Worm (Caenorhabditis elegans) whole organism, L4 larva: ENCODE data around the gene dgk-2.
A peak's percentile ranks its signal among the peaks of the same experiment; 100 is the strongest.

Source experiments
- F10B5.3 ChIP-seq: sonication (generic microtip); optimal IDR thresholded peaks from 2 replicates; lab custom pipeline; 2016; ENCODE audit warnings: mild to moderate bottlenecking, missing genetic modification characterization, missing compliant biosample characterization
- F37D6.2 ChIP-seq: sonication (generic microtip); optimal IDR thresholded peaks from 2 replicates; lab custom pipeline; 2016; ENCODE audit warnings: mild to moderate bottlenecking, missing genetic modification characterization, missing compliant biosample characterization
- F44E2.7 ChIP-seq: fragments of 200-800 bp; sonication (Bioruptor generic); IDR thresholded peaks from 2 replicates; pipeline ENCODE4 v2.1.2; 2022; ENCODE audit warnings: missing genetic modification characterization, missing compliant biosample characterization
- F49E8.2 ChIP-seq: sonication (generic microtip); optimal IDR thresholded peaks from 2 replicates; lab custom pipeline; 2016; ENCODE audit warnings: missing compliant biosample characterization, mild to moderate bottlenecking, missing genetic modification characterization, borderline replicate concordance
- T20F7.1 ChIP-seq: fragments of 200-800 bp; sonication (Bioruptor generic); optimal IDR thresholded peaks from 2 replicates; lab custom pipeline; 2018; ENCODE audit warnings: mild to moderate bottlenecking, missing genetic modification characterization, missing compliant biosample characterization
- Y48G9A.11 ChIP-seq: fragments of 200-800 bp; sonication (Bioruptor generic); IDR thresholded peaks from 2 replicates; pipeline ENCODE4 v1.3.6; 2022; ENCODE audit warnings: missing genetic modification reagents, missing genetic modification characterization, missing compliant biosample characterization
- Y75B8A.6 ChIP-seq: fragments of 200-800 bp; sonication (Bioruptor generic); IDR thresholded peaks from 2 replicates; pipeline ENCODE4 v1.3.6; 2022; ENCODE audit warnings: missing genetic modification reagents, missing genetic modification characterization, missing compliant biosample characterization
- attf-4 ChIP-seq: sonication (generic microtip); optimal IDR thresholded peaks from 3 replicates; lab custom pipeline; 2017; ENCODE audit warnings: missing biosample characterization, missing genetic modification characterization
- ceh-44 ChIP-seq: fragments of 200-800 bp; sonication (Bioruptor generic); IDR thresholded peaks from 2 replicates; pipeline ENCODE4 v1.3.6; 2022; ENCODE audit warnings: missing genetic modification reagents, missing genetic modification characterization, missing compliant biosample characterization
- cey-2 ChIP-seq: sonication (generic microtip); optimal IDR thresholded peaks from 3 replicates; lab custom pipeline; 2017; ENCODE audit warnings: missing genetic modification characterization, mild to moderate bottlenecking, missing compliant biosample characterization, antibody characterized with exemption, borderline replicate concordance; ENCODE audit not compliant: insufficient read depth
- daf-12 ChIP-seq: fragments of 150-350 bp; optimal IDR thresholded peaks from 2 replicates; lab custom pipeline; 2014; ENCODE audit warnings: missing biosample characterization, missing genetic modification reagents, missing genetic modification characterization
- daf-16 ChIP-seq, 3 experiments: sonication (generic microtip); optimal IDR thresholded peaks; 2 replicates each; lab custom pipeline; 2016 to 2017; ENCODE audit warnings: missing genetic modification characterization in 3 of 3, missing genetic modification reagents in 3 of 3, mild to moderate bottlenecking in 2 of 3, missing compliant biosample characterization in 2 of 3, missing biosample characterization in 1 of 3, moderate library complexity in 1 of 3
- daf-19 ChIP-seq: fragments of 200-800 bp; sonication (Bioruptor generic); conservative IDR thresholded peaks from 2 replicates; pipeline ENCODE4 v1.3.6; 2022; ENCODE audit warnings: missing genetic modification characterization, missing compliant biosample characterization
- daf-8 ChIP-seq: fragments of 200-800 bp; sonication (Bioruptor generic); IDR thresholded peaks from 2 replicates; pipeline ENCODE4 v1.3.6; 2022; ENCODE audit warnings: missing genetic modification characterization, missing compliant biosample characterization
- dmd-6 ChIP-seq: fragments of 200-800 bp; sonication (Bioruptor generic); IDR thresholded peaks from 2 replicates; pipeline ENCODE4 v1.3.6; 2022; ENCODE audit warnings: missing genetic modification reagents, missing genetic modification characterization, missing compliant biosample characterization
- dpl-1 ChIP-seq: fragments of 150-350 bp; optimal IDR thresholded peaks from 2 replicates; lab custom pipeline; 2014; ENCODE audit warnings: missing biosample characterization, missing genetic modification reagents, missing genetic modification characterization
- dve-1 ChIP-seq: sonication (generic microtip); optimal IDR thresholded peaks from 2 replicates; lab custom pipeline; 2017; ENCODE audit warnings: antibody characterized with exemption, mild to moderate bottlenecking, missing genetic modification characterization, missing compliant biosample characterization; ENCODE audit not compliant: insufficient read depth
- egl-43 ChIP-seq: fragments of 200-800 bp; sonication (Bioruptor generic); IDR thresholded peaks from 2 replicates; pipeline ENCODE4 v1.3.6; 2022; ENCODE audit warnings: missing genetic modification reagents, missing genetic modification characterization, missing compliant biosample characterization
- fkh-10 ChIP-seq: fragments of 150-350 bp; optimal IDR thresholded peaks from 2 replicates; lab custom pipeline; 2014; ENCODE audit warnings: missing biosample characterization, missing genetic modification reagents, missing genetic modification characterization
- fos-1 ChIP-seq: fragments of 150-350 bp; optimal IDR thresholded peaks from 2 replicates; lab custom pipeline; 2014; ENCODE audit warnings: missing biosample characterization, missing genetic modification characterization
- hif-1 ChIP-seq, 2 experiments: sonication (generic microtip); optimal IDR thresholded peaks; 2 replicates each; lab custom pipeline; 2016 to 2017; ENCODE audit warnings: missing compliant biosample characterization in 2 of 2, missing genetic modification characterization in 2 of 2, missing genetic modification reagents in 2 of 2, missing genotype in 2 of 2, mild to moderate bottlenecking in 1 of 2
- hlh-11 ChIP-seq: fragments of 200-800 bp; sonication (Bioruptor generic); optimal IDR thresholded peaks from 2 replicates; lab custom pipeline; 2018; ENCODE audit warnings: mild to moderate bottlenecking, missing genetic modification characterization, missing compliant biosample characterization
- hlh-30 ChIP-seq: sonication (generic microtip); optimal IDR thresholded peaks from 2 replicates; lab custom pipeline; 2017; ENCODE audit warnings: antibody characterized with exemption, mild to moderate bottlenecking, missing genetic modification characterization, missing compliant biosample characterization; ENCODE audit not compliant: insufficient read depth
- hmg-1.1 ChIP-seq: fragments of 200-800 bp; sonication (Bioruptor generic); IDR thresholded peaks from 2 replicates; pipeline ENCODE4 v1.3.6; 2022; ENCODE audit warnings: missing genetic modification reagents, missing genetic modification characterization, missing compliant biosample characterization
- lin-13 ChIP-seq: fragments of 150-350 bp; optimal IDR thresholded peaks from 2 replicates; lab custom pipeline; 2014; ENCODE audit warnings: missing biosample characterization, missing genetic modification reagents, missing genetic modification characterization
- lir-3 ChIP-seq: sonication (generic microtip); optimal IDR thresholded peaks from 2 replicates; lab custom pipeline; 2016; ENCODE audit warnings: mild to moderate bottlenecking, missing genetic modification characterization, missing compliant biosample characterization
- mdl-1 ChIP-seq, 2 experiments: fragments of 150-350 bp in 1 of 2; sonication (generic microtip) in 1 of 2; optimal IDR thresholded peaks; 2 replicates each; lab custom pipeline; 2014 to 2017; ENCODE audit warnings: missing biosample characterization in 2 of 2, missing genetic modification characterization in 2 of 2
- mep-1 ChIP-seq: fragments of 150-350 bp; sonication (generic microtip); optimal IDR thresholded peaks from 3 replicates; lab custom pipeline; 2014; ENCODE audit warnings: missing biosample characterization, missing genetic modification characterization
- mes-2 ChIP-seq: sonication (generic microtip); optimal IDR thresholded peaks from 2 replicates; lab custom pipeline; 2016; ENCODE audit warnings: missing genotype, mild to moderate bottlenecking, missing genetic modification characterization, missing compliant biosample characterization; ENCODE audit not compliant: poor library complexity, severe bottlenecking
- mxl-2 ChIP-seq: fragments of 200-800 bp; sonication (Bioruptor generic); conservative IDR thresholded peaks from 2 replicates; pipeline ENCODE4 v1.3.6; 2022; ENCODE audit warnings: missing genetic modification reagents, missing genetic modification characterization, missing compliant biosample characterization
- mxl-3 ChIP-seq: fragments of 200-800 bp; sonication (Bioruptor generic); optimal IDR thresholded peaks from 2 replicates; lab custom pipeline; 2018; ENCODE audit warnings: mild to moderate bottlenecking, missing genetic modification characterization, missing compliant biosample characterization
- nhr-25 ChIP-seq: sonication (generic microtip); optimal IDR thresholded peaks from 2 replicates; lab custom pipeline; 2017; ENCODE audit warnings: missing genetic modification characterization, mild to moderate bottlenecking, missing compliant biosample characterization, antibody characterized with exemption, moderate library complexity, borderline replicate concordance; ENCODE audit not compliant: insufficient read depth
- nhr-28 ChIP-seq: fragments of 150-350 bp; optimal IDR thresholded peaks from 2 replicates; lab custom pipeline; 2014; ENCODE audit warnings: missing biosample characterization, missing genetic modification characterization
- pha-4 ChIP-seq, 2 experiments: fragments of 150-350 bp in 1 of 2; fragments of 200-800 bp in 1 of 2; sonication (Bioruptor generic) in 1 of 2; IDR thresholded peaks in 1 of 2; optimal IDR thresholded peaks in 1 of 2; 2 replicates each; pipeline versions ENCODE4 v1.3.6 to Lab custom; 2014 to 2022; ENCODE audit warnings: missing genetic modification characterization in 2 of 2, missing genetic modification reagents in 2 of 2, missing biosample characterization in 1 of 2, missing compliant biosample characterization in 1 of 2
- set-16 ChIP-seq: fragments of 200-800 bp; sonication (Bioruptor generic); IDR thresholded peaks from 2 replicates; pipeline ENCODE4 v1.3.6; 2022; ENCODE audit warnings: missing genetic modification reagents, missing genetic modification characterization, missing compliant biosample characterization
- spr-1 ChIP-seq: sonication (generic microtip); optimal IDR thresholded peaks from 2 replicates; lab custom pipeline; 2016; ENCODE audit warnings: mild to moderate bottlenecking, missing genetic modification characterization, missing compliant biosample characterization
- unc-62 ChIP-seq, 3 experiments: fragments of 150-350 bp in 1 of 3; sonication (generic microtip); optimal IDR thresholded peaks in 2 of 3; peaks in 1 of 3; 1 replicate in 1 of 3; 2 replicates in 2 of 3; lab custom pipeline; 2014 to 2017; ENCODE audit warnings: missing biosample characterization in 3 of 3, missing genetic modification characterization in 3 of 3, missing genetic modification reagents in 3 of 3, missing genotype in 1 of 3
- vab-7 ChIP-seq: fragments of 200-800 bp; sonication (Bioruptor generic); IDR thresholded peaks from 2 replicates; pipeline ENCODE4 v1.3.6; 2022; ENCODE audit warnings: missing genetic modification reagents, missing genetic modification characterization, missing compliant biosample characterization
- ztf-11 ChIP-seq: fragments of 150-350 bp; optimal IDR thresholded peaks from 2 replicates; lab custom pipeline; 2014; ENCODE audit warnings: missing biosample characterization, missing genetic modification characterization
- ztf-7 ChIP-seq: fragments of 150-350 bp; optimal IDR thresholded peaks from 2 replicates; lab custom pipeline; 2014; ENCODE audit warnings: missing biosample characterization, missing genetic modification characterization

dgk-2 gene

DNA sequence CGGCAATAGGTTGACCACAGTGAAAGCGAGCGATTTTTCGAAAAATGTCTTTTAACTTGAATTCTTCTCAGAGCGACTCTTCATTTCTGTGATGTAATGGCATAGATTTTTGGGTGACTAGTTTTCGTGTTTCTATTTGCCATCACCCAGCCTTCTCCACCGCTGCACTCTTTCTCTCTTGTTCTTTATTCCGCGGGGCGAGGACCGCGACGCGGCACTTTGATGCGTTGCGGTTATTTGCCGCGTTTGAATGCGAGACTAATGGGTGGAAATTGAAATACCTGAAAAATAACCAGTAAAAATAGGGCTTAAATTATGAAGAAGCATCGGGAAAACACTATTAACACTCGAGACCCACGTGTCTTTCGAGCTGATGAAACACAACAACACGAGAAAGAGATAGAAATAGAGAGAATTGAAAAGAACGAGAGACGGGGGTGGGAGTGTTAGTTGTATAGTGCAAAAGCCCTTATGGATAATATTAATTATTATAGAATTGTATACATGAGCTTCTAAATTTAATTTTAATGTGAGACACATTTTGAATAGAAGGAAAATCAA, at the start of gene dgk-2:
Gene dgk-2 (minus strand): TSS at position 281 of the 561 bp plus-strand sequence.
- TF ChIP-seq spr-1 (tag; lab: Kevin White, UChicago) (no peak), nhr-25 (tag; lab: Kevin White, UChicago) (no peak), hif-1 (tag; optimal IDR thresholded peaks at IDR 0.05; lab: Kevin White, UChicago) (peak in 1 of 2 experiments; percentile 3), pha-4 (GFP tag; IDR thresholded peaks at IDR 0.05; lab: Robert Waterston, UW) (no peak), pha-4 (tag; optimal IDR thresholded peaks at IDR 0.05; lab: Kevin White, UChicago) (no peak), lir-3 (no peak), mep-1 (tag; lab: Kevin White, UChicago) (peak; percentile 15), F37D6.2 (tag; lab: Kevin White, UChicago) (no peak), mdl-1 (tag; optimal IDR thresholded peaks at IDR 0.05; lab: Kevin White, UChicago) (peak; percentile 33 to 83), hlh-11 (peak; percentile 52), dmd-6 (GFP tag; lab: Robert Waterston, UW) (peak; percentile 25; the same call in 1 of the 2 replicates), unc-62 (GFP tag; optimal IDR thresholded peaks at IDR 0.05 in 1 of 2; lab: Kevin White, UChicago) (peak in 1 of 2 experiments; percentile 93), unc-62 (tag; optimal IDR thresholded peaks at IDR 0.05; lab: Kevin White, UChicago) (no peak), daf-16 (GFP tag; optimal IDR thresholded peaks at IDR 0.05; lab: Kevin White, UChicago) (no peak), daf-16 (tag; optimal IDR thresholded peaks at IDR 0.05; lab: Kevin White, UChicago) (peak; percentile 52), T20F7.1 (GFP tag; lab: Kevin White, UChicago) (no peak), mxl-3 (peak; percentile 88), ceh-44 (GFP tag; lab: Robert Waterston, UW) (no peak), dve-1 (tag; lab: Kevin White, UChicago) (no peak), mxl-2 (no peak), vab-7 (GFP tag; lab: Robert Waterston, UW) (no peak), hlh-30 (peak; percentile 80), nhr-28 (tag; lab: Kevin White, UChicago) (peak; percentile 22), daf-19 (GFP tag; lab: Robert Waterston, UW) (0 out of 2 replicates have a peak, but pooled peaks have one; percentile 20)

DNA sequence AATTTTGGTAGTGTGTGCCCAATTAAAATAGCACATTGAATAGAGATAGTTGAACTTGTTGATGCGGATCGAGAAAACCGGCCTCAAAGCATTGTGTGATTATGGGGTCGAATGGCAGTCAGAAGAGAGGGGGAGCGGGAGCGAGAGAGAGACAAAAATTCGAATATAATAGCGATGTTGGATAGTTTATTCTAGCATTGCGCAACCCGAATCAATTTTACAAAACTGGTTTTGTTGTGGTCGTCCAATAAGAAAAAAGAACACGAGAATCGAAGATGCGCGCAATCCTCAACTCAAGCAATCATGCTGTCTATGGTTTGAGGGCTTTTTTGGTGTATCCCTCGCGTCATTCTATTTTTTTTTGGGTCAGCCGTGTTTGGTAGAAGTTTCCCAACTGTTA, 49.3 kb upstream of the dgk-2 start:
- TF ChIP-seq ztf-7 (no peak), dpl-1 (GFP tag; lab: Kevin White, UChicago) (no peak), attf-4 (tag; lab: Kevin White, UChicago) (no peak), nhr-28 (tag; lab: Kevin White, UChicago) (peak; percentile 5), fos-1 (no peak), hmg-1.1 (no peak)
- TF ChIP-seq, all 104 proteins: peak for 1

DNA sequence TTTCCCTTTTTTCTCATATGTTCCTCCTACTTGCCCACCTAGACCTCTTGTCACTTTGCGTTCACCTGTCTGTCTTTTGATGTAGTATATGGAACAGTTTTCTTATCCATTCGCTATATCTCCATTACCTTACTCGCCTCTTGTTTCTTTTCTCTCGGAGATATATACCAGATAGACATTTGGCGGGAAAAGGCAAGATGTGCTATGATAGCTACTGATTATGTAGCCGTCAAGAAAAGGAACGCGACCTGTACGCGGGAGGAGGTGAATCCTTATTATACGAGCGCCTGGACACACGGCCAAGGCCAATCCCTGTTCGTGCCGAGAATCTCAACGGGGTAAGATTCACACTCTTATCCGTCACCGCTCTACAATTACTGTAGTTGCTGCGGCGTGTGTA, 48.8 kb upstream of the dgk-2 start:
- no peak for TF ChIP-seq mxl-2
- TF ChIP-seq cey-2 (tag; lab: Kevin White, UChicago), result no peak
- TF ChIP-seq Y75B8A.6 (GFP tag; lab: Robert Waterston, UW), result no peak
- no peak for TF ChIP-seq F10B5.3
- TF ChIP-seq F44E2.7 (GFP tag; lab: Robert Waterston, UW), result 0 out of 2 replicates have a peak, but pooled peaks have one; percentile 13
- TF ChIP-seq daf-8 (GFP tag; lab: Robert Waterston, UW), result no peak

DNA sequence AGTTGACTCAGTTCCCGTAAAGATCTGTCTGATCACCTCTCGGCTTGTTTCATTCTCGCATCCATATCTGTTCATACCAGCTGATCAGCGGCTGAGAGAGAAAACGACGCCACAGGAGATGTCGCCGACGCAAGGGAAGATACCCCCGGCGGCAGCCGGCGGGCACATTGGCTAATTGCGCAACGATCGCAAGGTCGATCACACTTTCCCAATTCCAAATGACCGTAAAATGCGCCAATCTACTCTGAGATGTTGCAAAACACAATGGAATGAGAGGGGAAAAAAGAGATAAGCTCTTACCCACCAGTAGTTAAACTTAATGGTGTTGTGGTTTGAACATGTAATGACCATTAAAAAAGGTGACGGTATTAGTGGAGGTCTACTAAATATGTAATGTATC, 46.8 kb upstream of the dgk-2 start:
- TF ChIP-seq mxl-3 (peak; percentile 13), daf-12 (tag; lab: Kevin White, UChicago) (no peak), fkh-10 (GFP tag; lab: Kevin White, UChicago) (no peak), mdl-1 (tag; optimal IDR thresholded peaks at IDR 0.05; lab: Kevin White, UChicago) (no peak), Y48G9A.11 (GFP tag; lab: Robert Waterston, UW) (no peak), mes-2 (tag; lab: Kevin White, UChicago) (no peak), nhr-28 (tag; lab: Kevin White, UChicago) (peak; percentile 29), hlh-11 (peak; percentile 26), lin-13 (GFP tag; lab: Kevin White, UChicago) (no peak), egl-43 (GFP tag; lab: Robert Waterston, UW) (peak; percentile 57; the same call in 1 of the 2 replicates), ztf-11 (tag; lab: Kevin White, UChicago) (no peak), F49E8.2 (tag; lab: Kevin White, UChicago) (no peak), set-16 (GFP tag; lab: Robert Waterston, UW) (peak; percentile 47), hlh-30 (peak; percentile 19)
